Fruit fly (Drosophila melanogaster) whole organism, prepupa: Measurements from ENCODE around the gene Ance.

Source experiments
- CG10669 ChIP-seq: fragments of 200-800 bp; sonication (Bioruptor generic); optimal IDR thresholded peaks from 3 replicates; lab custom pipeline; 2018; ENCODE audit warnings: missing biosample characterization, mild to moderate bottlenecking, missing genetic modification characterization, moderate library complexity
- CG11294 ChIP-seq: fragments of 200-800 bp; sonication (Bioruptor generic); IDR thresholded peaks from 2 replicates; pipeline ENCODE4 v1.3.6; 2022; ENCODE audit warnings: missing biosample characterization, missing genetic modification characterization
- CG11762 ChIP-seq: fragments of 200-800 bp; sonication (Bioruptor generic); optimal IDR thresholded peaks from 3 replicates; lab custom pipeline; 2016; ENCODE audit warnings: missing biosample characterization, missing genetic modification characterization; ENCODE audit not compliant: insufficient read depth
- CG11902 ChIP-seq: fragments of 200-800 bp; sonication (Bioruptor generic); optimal IDR thresholded peaks from 3 replicates; lab custom pipeline; 2016; ENCODE audit warnings: missing biosample characterization, missing genetic modification characterization
- CG15336 ChIP-seq: fragments of 200-800 bp; sonication (Bioruptor generic); IDR thresholded peaks from 2 replicates; pipeline ENCODE4 v1.3.6; 2022; ENCODE audit warnings: missing biosample characterization, missing genetic modification characterization
- CG16779 ChIP-seq: fragments of 200-800 bp; sonication (Bioruptor generic); optimal IDR thresholded peaks from 3 replicates; lab custom pipeline; 2017; ENCODE audit warnings: missing biosample characterization, mild to moderate bottlenecking, missing genetic modification characterization
- CG3032 ChIP-seq: fragments of 200-800 bp; optimal IDR thresholded peaks from 2 replicates; lab custom pipeline; 2019; ENCODE audit warnings: missing biosample characterization, mild to moderate bottlenecking, missing genetic modification characterization, moderate library complexity
- CG4318 ChIP-seq: fragments of 200-800 bp; sonication (Bioruptor generic); optimal IDR thresholded peaks from 3 replicates; lab custom pipeline; 2017; ENCODE audit warnings: missing biosample characterization, mild to moderate bottlenecking, missing genetic modification characterization
- CG6163 ChIP-seq: fragments of 200-800 bp; sonication (Bioruptor generic); IDR thresholded peaks from 3 replicates; pipeline ENCODE4 v1.3.6; 2022; ENCODE audit warnings: missing biosample characterization, missing genetic modification characterization
- CG6276 ChIP-seq: fragments of 200-800 bp; sonication (Bioruptor generic); optimal IDR thresholded peaks from 2 replicates; lab custom pipeline; 2017; ENCODE audit warnings: missing biosample characterization, mild to moderate bottlenecking, missing genetic modification characterization
- CG6792 ChIP-seq: fragments of 200-800 bp; sonication (Bioruptor generic); optimal IDR thresholded peaks from 3 replicates; lab custom pipeline; 2016; ENCODE audit warnings: missing biosample characterization, missing genetic modification characterization
- CG6854 ChIP-seq: fragments of 200-800 bp; sonication (Bioruptor generic); optimal IDR thresholded peaks from 2 replicates; lab custom pipeline; 2017; ENCODE audit warnings: missing biosample characterization, mild to moderate bottlenecking, missing genetic modification characterization
- CG8319 ChIP-seq: fragments of 200-800 bp; sonication (Bioruptor generic); optimal IDR thresholded peaks from 3 replicates; lab custom pipeline; 2016; ENCODE audit warnings: missing biosample characterization, missing genetic modification characterization
- CG8632 ChIP-seq: fragments of 200-800 bp; sonication (Bioruptor generic); optimal IDR thresholded peaks from 3 replicates; lab custom pipeline; 2016; ENCODE audit warnings: missing biosample characterization, missing genetic modification characterization
- CG9139 ChIP-seq: fragments of 200-800 bp; sonication (Bioruptor generic); optimal IDR thresholded peaks from 3 replicates; lab custom pipeline; 2017; ENCODE audit warnings: missing biosample characterization, mild to moderate bottlenecking, missing genetic modification characterization
- Eip78C ChIP-seq: fragments of 200-800 bp; sonication (Bioruptor generic); peaks from one replicate; lab custom pipeline; 2016; ENCODE audit warnings: missing biosample characterization, missing genetic modification characterization
- Eip93F ChIP-seq: fragments of 200-800 bp; sonication (Bioruptor generic); optimal IDR thresholded peaks from 2 replicates; lab custom pipeline; 2016; ENCODE audit warnings: missing biosample characterization, mild to moderate bottlenecking, missing genetic modification characterization
- Ets21C ChIP-seq: fragments of 200-800 bp; sonication (Bioruptor generic); optimal IDR thresholded peaks from 3 replicates; lab custom pipeline; 2016; ENCODE audit warnings: missing biosample characterization, missing genetic modification characterization
- Hr38 ChIP-seq: sonication (Bioruptor generic); optimal IDR thresholded peaks from 2 replicates; lab custom pipeline; 2016; ENCODE audit warnings: missing biosample characterization, missing genetic modification characterization
- Hr39 ChIP-seq: fragments of 200-800 bp; sonication (Bioruptor generic); optimal IDR thresholded peaks from 2 replicates; lab custom pipeline; 2016; ENCODE audit warnings: missing biosample characterization, missing genetic modification characterization
- Hr4 ChIP-seq: fragments of 200-800 bp; sonication (Bioruptor generic); optimal IDR thresholded peaks from 3 replicates; lab custom pipeline; 2016; ENCODE audit warnings: missing biosample characterization, missing genetic modification characterization
- Met ChIP-seq: fragments of 200-800 bp; sonication (Bioruptor generic); optimal IDR thresholded peaks from 3 replicates; lab custom pipeline; 2016; ENCODE audit warnings: missing biosample characterization, missing genetic modification characterization
- OdsH ChIP-seq: fragments of 200-800 bp; sonication (Bioruptor generic); optimal IDR thresholded peaks from 3 replicates; lab custom pipeline; 2016; ENCODE audit warnings: missing biosample characterization, missing genetic modification characterization
- Smox ChIP-seq: fragments of 200-800 bp; sonication (Bioruptor generic); optimal IDR thresholded peaks from 3 replicates; lab custom pipeline; 2016; ENCODE audit warnings: missing biosample characterization, missing genetic modification characterization
- Sox102F ChIP-seq: fragments of 200-800 bp; sonication (Bioruptor generic); optimal IDR thresholded peaks from 2 replicates; lab custom pipeline; 2016; ENCODE audit warnings: missing biosample characterization, mild to moderate bottlenecking, missing genetic modification characterization
- Sox14 ChIP-seq: fragments of 200-800 bp; sonication (Bioruptor generic); optimal IDR thresholded peaks from 3 replicates; lab custom pipeline; 2016; ENCODE audit warnings: missing biosample characterization, missing genetic modification characterization
- Sox15 ChIP-seq: fragments of 200-800 bp; sonication (Bioruptor generic); optimal IDR thresholded peaks from 3 replicates; lab custom pipeline; 2016; ENCODE audit warnings: missing biosample characterization, missing genetic modification characterization
- acj6 ChIP-seq: fragments of 200-800 bp; sonication (Bioruptor generic); optimal IDR thresholded peaks from 3 replicates; lab custom pipeline; 2016; ENCODE audit warnings: missing biosample characterization, missing genetic modification characterization
- cyc ChIP-seq: fragments of 200-800 bp; sonication (Bioruptor generic); optimal IDR thresholded peaks from 3 replicates; lab custom pipeline; 2016; ENCODE audit warnings: missing biosample characterization, missing genetic modification characterization
- dac ChIP-seq: fragments of 200-800 bp; sonication (Bioruptor generic); optimal IDR thresholded peaks from 2 replicates; lab custom pipeline; 2017; ENCODE audit warnings: missing biosample characterization, mild to moderate bottlenecking, missing genetic modification characterization
- dsx ChIP-seq: fragments of 200-800 bp; optimal IDR thresholded peaks from 3 replicates; lab custom pipeline; 2019; ENCODE audit warnings: missing biosample characterization, mild to moderate bottlenecking, missing genetic modification characterization, moderate library complexity; ENCODE audit not compliant: poor library complexity, severe bottlenecking
- fd85E ChIP-seq: fragments of 200-800 bp; sonication (Bioruptor generic); optimal IDR thresholded peaks from 3 replicates; lab custom pipeline; 2016; ENCODE audit warnings: missing biosample characterization, missing genetic modification characterization
- fkh ChIP-seq: fragments of 200-800 bp; sonication (Bioruptor generic); optimal IDR thresholded peaks from 3 replicates; lab custom pipeline; 2017; ENCODE audit warnings: missing biosample characterization, mild to moderate bottlenecking, missing genetic modification characterization, moderate library complexity
- net ChIP-seq: fragments of 200-800 bp; sonication (Bioruptor generic); optimal IDR thresholded peaks from 3 replicates; lab custom pipeline; 2016; ENCODE audit warnings: missing biosample characterization, missing genetic modification characterization
- salr ChIP-seq, 2 experiments: fragments of 200-800 bp; sonication (Bioruptor generic); optimal IDR thresholded peaks; 3 replicates each; lab custom pipeline; 2016 to 2018; ENCODE audit warnings: missing biosample characterization in 2 of 2, missing genetic modification characterization in 2 of 2, mild to moderate bottlenecking in 1 of 2
- spab ChIP-seq: fragments of 200-800 bp; sonication (Bioruptor generic); optimal IDR thresholded peaks from 2 replicates; lab custom pipeline; 2017; ENCODE audit warnings: missing biosample characterization, mild to moderate bottlenecking, missing genetic modification characterization, missing genetic modification reagents
- ss ChIP-seq, 2 experiments: fragments of 200-800 bp; sonication (Bioruptor generic); optimal IDR thresholded peaks; 2 replicates in 1 of 2; 3 replicates in 1 of 2; lab custom pipeline; 2017 to 2018; ENCODE audit warnings: mild to moderate bottlenecking in 2 of 2, missing biosample characterization in 2 of 2, missing genetic modification characterization in 2 of 2, moderate library complexity in 1 of 2
- topi ChIP-seq: fragments of 200-800 bp; sonication (Bioruptor generic); optimal IDR thresholded peaks from 3 replicates; lab custom pipeline; 2016; ENCODE audit warnings: missing biosample characterization, missing genetic modification characterization

Gene Ance

dm6 chr2L:13955775-13956174 is 50.3 kb downstream of the Ance start (continued):
- TF ChIP-seq fkh, result no peak
- TF ChIP-seq Eip78C (GFP tag; lab: Kevin White, UChicago), result peak; percentile 98
- peak; percentile 92 for TF ChIP-seq Sox15 (GFP tag; lab: Kevin White, UChicago)
- TF ChIP-seq Sox102F (GFP tag; lab: Kevin White, UChicago), result peak; percentile 98
- peak; percentile 95 for TF ChIP-seq net (GFP tag; lab: Kevin White, UChicago)
- no peak for TF ChIP-seq CG6854 (GFP tag; lab: Kevin White, UChicago)
- peak; percentile 97 for TF ChIP-seq CG15336 (GFP tag; lab: Robert Waterston, UW)
- peak; percentile 88 to 92 for TF ChIP-seq salr (GFP tag; optimal IDR thresholded peaks at IDR 0.05; lab: Kevin White, UChicago)
- peak; percentile 98 for TF ChIP-seq Smox (GFP tag; lab: Kevin White, UChicago)
- peak; percentile 86 for TF ChIP-seq CG4318
- peak; percentile 88 for TF ChIP-seq spab
- peak; percentile 81 to 89 for TF ChIP-seq ss (GFP tag; optimal IDR thresholded peaks at IDR 0.05; lab: Kevin White, UChicago)
- TF ChIP-seq Hr38 (GFP tag; lab: Kevin White, UChicago), result no peak
- peak; percentile 72 for TF ChIP-seq CG11902 (GFP tag; lab: Kevin White, UChicago)
- TF ChIP-seq Met (GFP tag; lab: Kevin White, UChicago), result peak; percentile 98
- TF ChIP-seq cyc (GFP tag; lab: Kevin White, UChicago), result peak; percentile 96
- peak; percentile 85 for TF ChIP-seq CG8319 (GFP tag; lab: Kevin White, UChicago)
- TF ChIP-seq CG6276, result peak; percentile 90
- peak; percentile 91 for TF ChIP-seq CG8632 (GFP tag; lab: Kevin White, UChicago)
- TF ChIP-seq fd85E (GFP tag; lab: Kevin White, UChicago), result peak; percentile 62
- peak; percentile 98 for TF ChIP-seq Sox14 (GFP tag; lab: Kevin White, UChicago)
- peak; percentile 67 for TF ChIP-seq CG9139 (GFP tag; lab: Kevin White, UChicago)
- peak; percentile 97 for TF ChIP-seq Ets21C
- peak; percentile 95 for TF ChIP-seq topi (GFP tag; lab: Kevin White, UChicago)
- TF ChIP-seq acj6 (GFP tag; lab: Kevin White, UChicago), result peak; percentile 96
- peak; percentile 97 for TF ChIP-seq OdsH (GFP tag; lab: Kevin White, UChicago)
- peak; percentile 94 for TF ChIP-seq Eip93F
- TF ChIP-seq Hr4 (GFP tag; lab: Kevin White, UChicago), result peak; percentile 91
- TF ChIP-seq, all 60 proteins: peak for 57

dm6 chr2L:13957239-13957638 is 51.8 kb downstream of the Ance start, which contains the start of gene NimA:
Gene NimA, plus strand, starts transcription at chr2L:13957539.
- TF ChIP-seq Hr4 (GFP tag; lab: Kevin White, UChicago), result no peak
- no peak for TF ChIP-seq Smox (GFP tag; lab: Kevin White, UChicago)
- no peak for TF ChIP-seq dac (GFP tag; lab: Kevin White, UChicago)
- TF ChIP-seq CG4318, result no peak
- TF ChIP-seq CG11762 (GFP tag; lab: Kevin White, UChicago), result no peak
- no peak for TF ChIP-seq Hr39 (GFP tag; lab: Kevin White, UChicago)
- no peak for TF ChIP-seq OdsH (GFP tag; lab: Kevin White, UChicago)
- no peak for TF ChIP-seq Ets21C
- TF ChIP-seq CG16779 (tag; lab: Kevin White, UChicago), result no peak
- TF ChIP-seq CG6792 (GFP tag; lab: Kevin White, UChicago), result no peak
- no peak for TF ChIP-seq CG11294 (GFP tag; lab: Robert Waterston, UW)
- TF ChIP-seq dsx (GFP tag; lab: Kevin White, UChicago), result no peak
- TF ChIP-seq CG10669 (GFP tag; lab: Kevin White, UChicago), result no peak
- no peak for TF ChIP-seq CG6163
- no peak for TF ChIP-seq CG3032 (tag; lab: Kevin White, UChicago)
- no peak for TF ChIP-seq fd85E (GFP tag; lab: Kevin White, UChicago)
- no peak for TF ChIP-seq fkh
